Worm (Caenorhabditis elegans) whole organism, young adult: ENCODE results near the gene F42F12.3.
A peak's percentile ranks its signal among the peaks of the same experiment; 100 is the strongest.

Experiments
- B0261.1 ChIP-seq: sonication (generic microtip); optimal IDR thresholded peaks from 2 replicates; lab custom pipeline; 2016; ENCODE audit warnings: mild to moderate bottlenecking, missing genetic modification characterization, moderate library complexity, missing compliant biosample characterization
- B0336.3 ChIP-seq: fragments of 200-800 bp; sonication (Bioruptor generic); IDR thresholded peaks from 2 replicates; pipeline ENCODE4 v1.3.6; 2022; ENCODE audit warnings: missing genetic modification characterization, missing compliant biosample characterization
- C06A6.2 ChIP-seq: fragments of 200-800 bp; sonication (Bioruptor generic); conservative IDR thresholded peaks from 2 replicates; pipeline ENCODE4 v1.3.6; 2022; ENCODE audit warnings: missing genetic modification characterization, missing compliant biosample characterization
- F57C9.4 ChIP-seq: sonication (generic microtip); optimal IDR thresholded peaks from 2 replicates; lab custom pipeline; 2017; ENCODE audit warnings: mild to moderate bottlenecking, missing genetic modification characterization, missing compliant biosample characterization
- T07F8.4 ChIP-seq: sonication (generic microtip); optimal IDR thresholded peaks from 2 replicates; lab custom pipeline; 2016; ENCODE audit warnings: mild to moderate bottlenecking, missing genetic modification characterization, moderate library complexity, missing compliant biosample characterization
- T26A5.8 ChIP-seq: sonication (generic microtip); optimal IDR thresholded peaks from 2 replicates; lab custom pipeline; 2016; ENCODE audit warnings: missing genetic modification characterization, missing compliant biosample characterization
- aptf-2 ChIP-seq: fragments of 200-800 bp; sonication (Bioruptor generic); conservative IDR thresholded peaks from 2 replicates; pipeline ENCODE4 v1.3.6; 2022; ENCODE audit warnings: missing genetic modification reagents, missing genetic modification characterization, missing compliant biosample characterization
- cebp-1 ChIP-seq, 2 experiments: fragments of 200-800 bp in 1 of 2; sonication (Bioruptor generic) in 1 of 2; sonication (generic microtip) in 1 of 2; IDR thresholded peaks in 1 of 2; optimal IDR thresholded peaks in 1 of 2; 2 replicates each; pipeline versions ENCODE4 v1.3.6 to Lab custom; 2017 to 2022; ENCODE audit warnings: missing compliant biosample characterization in 2 of 2, missing genetic modification characterization in 2 of 2, mild to moderate bottlenecking in 1 of 2, missing genetic modification reagents in 1 of 2, moderate library complexity in 1 of 2
- ceh-100 ChIP-seq: fragments of 200-800 bp; sonication (Bioruptor generic); IDR thresholded peaks from 2 replicates; pipeline ENCODE4 v1.3.6; 2022; ENCODE audit warnings: missing genetic modification reagents, missing genetic modification characterization, missing compliant biosample characterization
- ceh-27 ChIP-seq: fragments of 200-800 bp; sonication (Bioruptor generic); optimal IDR thresholded peaks from 2 replicates; lab custom pipeline; 2018; ENCODE audit warnings: mild to moderate bottlenecking, missing genetic modification characterization, moderate library complexity, missing compliant biosample characterization
- ceh-58 ChIP-seq: fragments of 200-800 bp; sonication (Bioruptor generic); IDR thresholded peaks from 2 replicates; pipeline ENCODE4 v1.3.6; 2022; ENCODE audit warnings: missing genetic modification characterization, missing compliant biosample characterization
- ceh-79 ChIP-seq: sonication (generic microtip); optimal IDR thresholded peaks from 2 replicates; lab custom pipeline; 2017; ENCODE audit warnings: mild to moderate bottlenecking, missing genetic modification characterization, missing compliant biosample characterization
- ceh-91 ChIP-seq: fragments of 200-800 bp; sonication (Bioruptor generic); IDR thresholded peaks from 2 replicates; pipeline ENCODE4 v1.3.6; 2022; ENCODE audit warnings: missing genetic modification reagents, missing genetic modification characterization, missing compliant biosample characterization
- dox-1 ChIP-seq: fragments of 200-800 bp; sonication (Bioruptor generic); IDR thresholded peaks from 2 replicates; pipeline ENCODE4 v1.3.6; 2022; ENCODE audit warnings: missing genetic modification reagents, missing genetic modification characterization, missing compliant biosample characterization
- dpl-1 ChIP-seq: fragments of 150-350 bp; optimal IDR thresholded peaks from 2 replicates; lab custom pipeline; 2014; ENCODE audit warnings: missing biosample characterization, missing genetic modification reagents, missing genetic modification characterization
- efl-1 ChIP-seq: fragments of 150-350 bp; optimal IDR thresholded peaks from 2 replicates; lab custom pipeline; 2014; ENCODE audit warnings: missing biosample characterization, missing genetic modification reagents, missing genetic modification characterization
- egrh-3 ChIP-seq: fragments of 200-800 bp; sonication (Bioruptor generic); IDR thresholded peaks from 2 replicates; pipeline ENCODE4 v1.3.6; 2022; ENCODE audit warnings: missing genetic modification reagents, missing genetic modification characterization, missing compliant biosample characterization
- hmg-20 ChIP-seq: fragments of 200-800 bp; sonication (Bioruptor generic); IDR thresholded peaks from 2 replicates; pipeline ENCODE4 v1.3.6; 2022; ENCODE audit warnings: missing genetic modification reagents, missing genetic modification characterization, missing compliant biosample characterization
- hrde-1 ChIP-seq: sonication (generic microtip); optimal IDR thresholded peaks from 2 replicates; lab custom pipeline; 2016; ENCODE audit warnings: missing genetic modification characterization, mild to moderate bottlenecking, missing compliant biosample characterization, moderate library complexity, missing genotype, missing genetic modification reagents, borderline replicate concordance
- lin-54 ChIP-seq: fragments of 200-800 bp; sonication (Bioruptor generic); optimal IDR thresholded peaks from 2 replicates; lab custom pipeline; 2018; ENCODE audit warnings: mild to moderate bottlenecking, missing genetic modification characterization, missing compliant biosample characterization
- madf-10 ChIP-seq: sonication (generic microtip); optimal IDR thresholded peaks from 2 replicates; lab custom pipeline; 2016; ENCODE audit warnings: mild to moderate bottlenecking, missing genetic modification characterization, missing compliant biosample characterization
- madf-3 ChIP-seq: fragments of 200-800 bp; sonication (Bioruptor generic); IDR thresholded peaks from 2 replicates; pipeline ENCODE4 v1.3.6; 2022; ENCODE audit warnings: missing genetic modification reagents, missing genetic modification characterization, missing compliant biosample characterization
- mes-4 ChIP-seq: sonication (generic microtip); optimal IDR thresholded peaks from 2 replicates; lab custom pipeline; 2016; ENCODE audit warnings: missing genotype, missing genetic modification characterization, missing compliant biosample characterization
- mxl-1 ChIP-seq: sonication (generic microtip); optimal IDR thresholded peaks from 2 replicates; lab custom pipeline; 2016; ENCODE audit warnings: missing genetic modification characterization, missing compliant biosample characterization
- nhr-120 ChIP-seq: fragments of 200-800 bp; sonication (Bioruptor generic); IDR thresholded peaks from 2 replicates; pipeline ENCODE4 v1.3.6; 2022; ENCODE audit warnings: missing genetic modification characterization, missing compliant biosample characterization
- nhr-179 ChIP-seq: sonication (generic microtip); optimal IDR thresholded peaks from 2 replicates; lab custom pipeline; 2016; ENCODE audit warnings: mild to moderate bottlenecking, missing genetic modification characterization, missing compliant biosample characterization
- nhr-27 ChIP-seq: fragments of 200-800 bp; sonication (Bioruptor generic); optimal IDR thresholded peaks from 2 replicates; lab custom pipeline; 2018; ENCODE audit warnings: mild to moderate bottlenecking, missing genetic modification characterization, moderate library complexity, missing compliant biosample characterization
- pbrm-1 ChIP-seq: fragments of 200-800 bp; sonication (Bioruptor generic); IDR thresholded peaks from 2 replicates; pipeline ENCODE4 v1.3.6; 2022; ENCODE audit warnings: missing genetic modification reagents, missing genetic modification characterization, missing compliant biosample characterization
- rcor-1 ChIP-seq: fragments of 200-800 bp; sonication (Bioruptor generic); IDR thresholded peaks from 2 replicates; pipeline ENCODE4 v1.3.6; 2022; ENCODE audit warnings: missing genetic modification reagents, missing genetic modification characterization, missing compliant biosample characterization
- sea-2 ChIP-seq: fragments of 200-800 bp; sonication (Bioruptor generic); IDR thresholded peaks from 2 replicates; pipeline ENCODE4 v1.3.6; 2022; ENCODE audit warnings: missing genetic modification characterization, missing compliant biosample characterization
- snpc-1.3 ChIP-seq: sonication (generic microtip); optimal IDR thresholded peaks from 2 replicates; lab custom pipeline; 2017; ENCODE audit warnings: missing genetic modification characterization, mild to moderate bottlenecking, missing compliant biosample characterization, antibody characterized with exemption, moderate library complexity, missing genotype, missing genetic modification reagents; ENCODE audit not compliant: insufficient read depth
- unc-130 ChIP-seq: sonication (generic microtip); optimal IDR thresholded peaks from 2 replicates; lab custom pipeline; 2016; ENCODE audit warnings: missing genetic modification reagents, missing genetic modification characterization, missing compliant biosample characterization
- unc-62 ChIP-seq: fragments of 150-350 bp; optimal IDR thresholded peaks from 2 replicates; lab custom pipeline; 2014; ENCODE audit warnings: missing biosample characterization, missing genetic modification reagents, missing genetic modification characterization
- ztf-25 ChIP-seq: fragments of 200-800 bp; sonication (Bioruptor generic); IDR thresholded peaks from 2 replicates; pipeline ENCODE4 v1.3.6; 2022; ENCODE audit warnings: missing genetic modification reagents, missing genetic modification characterization, missing compliant biosample characterization
- ztf-28 ChIP-seq: fragments of 200-800 bp; sonication (Bioruptor generic); IDR thresholded peaks from 2 replicates; pipeline ENCODE4 v1.3.6; 2022; ENCODE audit warnings: missing genetic modification reagents, missing genetic modification characterization, missing compliant biosample characterization
- ztf-3 ChIP-seq: fragments of 200-800 bp; sonication (Bioruptor generic); optimal IDR thresholded peaks from 2 replicates; lab custom pipeline; 2018; ENCODE audit warnings: mild to moderate bottlenecking, missing genetic modification characterization, missing compliant biosample characterization

The F42F12.3 gene

ce11 chrX:12320737-12321136 is 29.6 kb upstream of the F42F12.3 start, which contains the start of gene ceh-40:
ceh-40 (minus strand) TSS chrX:12320777.
- TF ChIP-seq unc-62 (peak; percentile 5), madf-10 (tag; lab: Kevin White, UChicago) (no peak)

DNA sequence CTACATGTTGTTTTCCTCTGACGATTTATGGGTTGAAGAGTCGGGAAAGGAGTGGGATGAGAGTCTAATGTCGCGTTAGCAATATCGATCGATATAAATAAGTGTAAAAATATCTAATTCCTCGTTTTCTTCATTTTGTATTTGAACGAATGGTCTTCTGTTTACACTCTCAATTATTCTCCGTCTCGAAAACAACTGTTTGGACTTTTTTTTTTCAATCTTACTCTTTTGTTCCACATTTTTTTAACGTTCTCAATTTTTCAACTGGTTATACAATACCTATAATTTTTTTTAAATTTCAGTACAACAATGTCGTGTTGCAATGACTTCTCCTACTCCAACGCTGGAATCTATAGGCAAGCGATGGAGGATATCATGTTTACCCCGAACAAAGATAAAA is 29.0 kb upstream of the F42F12.3 start, which contains the start of gene F17A2.13:
Gene F17A2.13 (plus strand): TSS at position 301 of the 400 bp plus-strand sequence.
- TF ChIP-seq efl-1 (no peak), nhr-27 (tag; lab: Kevin White, UChicago) (no peak), cebp-1 (GFP tag; IDR thresholded peaks at IDR 0.05; lab: Robert Waterston, UW) (no peak), cebp-1 (tag; optimal IDR thresholded peaks at IDR 0.05; lab: Kevin White, UChicago) (no peak), ceh-79 (tag; lab: Kevin White, UChicago) (no peak), unc-130 (GFP tag; lab: Kevin White, UChicago) (no peak), nhr-120 (GFP tag; lab: Robert Waterston, UW) (no peak), ztf-28 (GFP tag; lab: Robert Waterston, UW) (no peak), ztf-3 (GFP tag; lab: Kevin White, UChicago) (no peak), mxl-1 (tag; lab: Kevin White, UChicago) (no peak), ztf-25 (GFP tag; lab: Robert Waterston, UW) (no peak), aptf-2 (no peak)

DNA sequence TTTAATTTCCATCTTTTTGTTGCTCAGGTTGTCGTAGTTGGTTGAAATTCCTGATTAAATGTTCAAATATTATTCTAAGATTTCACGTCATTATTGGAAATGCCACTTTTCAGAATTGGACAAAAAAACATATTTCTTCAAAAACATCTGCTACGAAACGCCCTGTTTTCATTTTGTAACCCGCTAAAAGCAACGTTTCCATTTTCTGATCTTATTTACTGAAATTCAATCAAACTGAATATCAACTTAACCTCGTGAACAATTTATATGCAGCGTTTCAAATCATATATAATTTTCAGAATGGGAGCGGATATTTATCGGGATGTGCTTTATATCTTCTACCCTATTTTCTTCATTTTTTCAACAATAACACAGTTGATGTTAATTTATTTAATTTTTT is 26.9 kb upstream of the F42F12.3 start, which contains the start of gene srd-40:
Gene srd-40 (plus strand): TSS at position 301 of the 400 bp plus-strand sequence.
- TF ChIP-seq snpc-1.3 (tag; lab: Kevin White, UChicago) (no peak), F57C9.4 (no peak), ceh-91 (GFP tag; lab: Robert Waterston, UW) (no peak), hrde-1 (no peak), madf-3 (GFP tag; lab: Robert Waterston, UW) (no peak), T07F8.4 (no peak), ceh-27 (GFP tag; lab: Kevin White, UChicago) (no peak), pbrm-1 (GFP tag; lab: Robert Waterston, UW) (no peak), T26A5.8 (tag; lab: Kevin White, UChicago) (no peak)

- no peak for TF ChIP-seq dox-1 (GFP tag; lab: Robert Waterston, UW)
- TF ChIP-seq ceh-58 (GFP tag; lab: Robert Waterston, UW): no peak
- no peak for TF ChIP-seq B0336.3 (GFP tag; lab: Robert Waterston, UW)
- TF ChIP-seq C06A6.2 (GFP tag; lab: Robert Waterston, UW): no peak
- TF ChIP-seq pbrm-1 (GFP tag; lab: Robert Waterston, UW): no peak
- TF ChIP-seq hmg-20 (GFP tag; lab: Robert Waterston, UW): no peak
- no peak for TF ChIP-seq sea-2 (GFP tag; lab: Robert Waterston, UW)
- no peak for TF ChIP-seq ceh-100 (GFP tag; lab: Robert Waterston, UW)
- TF ChIP-seq dpl-1: no peak
- TF ChIP-seq mes-4 (tag; lab: Kevin White, UChicago): no peak
- TF ChIP-seq nhr-179: no peak
- no peak for TF ChIP-seq T26A5.8 (tag; lab: Kevin White, UChicago)
- no peak for TF ChIP-seq snpc-1.3 (tag; lab: Kevin White, UChicago)
- TF ChIP-seq egrh-3 (GFP tag; lab: Robert Waterston, UW): no peak
- TF ChIP-seq B0261.1: no peak
- TF ChIP-seq lin-54 (GFP tag; lab: Kevin White, UChicago): no peak
- no peak for TF ChIP-seq rcor-1 (GFP tag; lab: Robert Waterston, UW)
- TF ChIP-seq, all 124 proteins: peak for 0
These were observed 24.0 kb upstream of the F42F12.3 start, which contains the start of gene srd-41 for ce11 chrX:12326424-12326823. srd-41 (plus strand) TSS chrX:12326724.
